Worm (Caenorhabditis elegans) whole organism, young adult: ENCODE data around the gene rgr-1.

Source experiments
- B0019.2 ChIP-seq: fragments of 200-800 bp; sonication (Bioruptor generic); conservative IDR thresholded peaks from 2 replicates; pipeline ENCODE4 v1.3.6; 2022; ENCODE audit warnings: missing genetic modification reagents, missing genetic modification characterization, missing compliant biosample characterization
- B0035.1 ChIP-seq: sonication (generic microtip); optimal IDR thresholded peaks from 2 replicates; lab custom pipeline; 2016; ENCODE audit warnings: missing genetic modification characterization, mild to moderate bottlenecking, missing compliant biosample characterization, missing genotype, missing genetic modification reagents
- B0336.3 ChIP-seq: fragments of 200-800 bp; sonication (Bioruptor generic); IDR thresholded peaks from 2 replicates; pipeline ENCODE4 v1.3.6; 2022; ENCODE audit warnings: missing genetic modification characterization, missing compliant biosample characterization
- C06A6.2 ChIP-seq: fragments of 200-800 bp; sonication (Bioruptor generic); conservative IDR thresholded peaks from 2 replicates; pipeline ENCODE4 v1.3.6; 2022; ENCODE audit warnings: missing genetic modification characterization, missing compliant biosample characterization
- F10E7.11 ChIP-seq: sonication (generic microtip); optimal IDR thresholded peaks from 2 replicates; lab custom pipeline; 2017; ENCODE audit warnings: mild to moderate bottlenecking, missing genetic modification characterization, moderate library complexity, missing compliant biosample characterization
- F23B12.7 ChIP-seq: sonication (generic microtip); optimal IDR thresholded peaks from 2 replicates; lab custom pipeline; 2017; ENCODE audit warnings: missing genetic modification characterization, mild to moderate bottlenecking, missing compliant biosample characterization, antibody characterized with exemption, moderate library complexity; ENCODE audit not compliant: insufficient read depth
- F33H1.4 ChIP-seq: fragments of 200-800 bp; sonication (Bioruptor generic); IDR thresholded peaks from 2 replicates; pipeline ENCODE4 v1.3.6; 2022; ENCODE audit warnings: missing genetic modification reagents, missing genetic modification characterization, missing compliant biosample characterization
- F55B11.4 ChIP-seq: sonication (generic microtip); optimal IDR thresholded peaks from 2 replicates; lab custom pipeline; 2016; ENCODE audit warnings: missing compliant biosample characterization, missing genetic modification characterization, borderline replicate concordance; ENCODE audit not compliant: insufficient read depth
- F57C9.4 ChIP-seq: sonication (generic microtip); optimal IDR thresholded peaks from 2 replicates; lab custom pipeline; 2017; ENCODE audit warnings: mild to moderate bottlenecking, missing genetic modification characterization, missing compliant biosample characterization
- Y53F4B.3 ChIP-seq: fragments of 200-800 bp; sonication (Bioruptor generic); IDR thresholded peaks from 2 replicates; pipeline ENCODE4 v1.3.6; 2022; ENCODE audit warnings: missing genetic modification reagents, missing genetic modification characterization, missing compliant biosample characterization
- Y56A3A.18 ChIP-seq: fragments of 200-800 bp; sonication (Bioruptor generic); IDR thresholded peaks from 2 replicates; pipeline ENCODE4 v1.3.6; 2022; ENCODE audit warnings: missing genetic modification reagents, missing genetic modification characterization, missing compliant biosample characterization
- Y79H2A.3 ChIP-seq: fragments of 200-800 bp; sonication (Bioruptor generic); conservative IDR thresholded peaks from 2 replicates; pipeline ENCODE4 v1.3.6; 2022; ENCODE audit warnings: missing genetic modification reagents, missing genetic modification characterization, missing compliant biosample characterization
- aptf-3 ChIP-seq: fragments of 200-800 bp; sonication (Bioruptor generic); IDR thresholded peaks from 2 replicates; pipeline ENCODE4 v1.3.6; 2022; ENCODE audit warnings: missing genetic modification characterization, missing compliant biosample characterization
- athp-1 ChIP-seq: sonication (generic microtip); optimal IDR thresholded peaks from 2 replicates; lab custom pipeline; 2017; ENCODE audit warnings: mild to moderate bottlenecking, missing genetic modification characterization, missing compliant biosample characterization
- attf-3 ChIP-seq: fragments of 200-800 bp; sonication (Bioruptor generic); conservative IDR thresholded peaks from 2 replicates; pipeline ENCODE4 v1.3.6; 2022; ENCODE audit warnings: missing genetic modification reagents, missing genetic modification characterization, missing compliant biosample characterization
- attf-6 ChIP-seq: fragments of 200-800 bp; sonication (Bioruptor generic); IDR thresholded peaks from 2 replicates; pipeline ENCODE4 v1.3.6; 2022; ENCODE audit warnings: missing genetic modification reagents, missing genetic modification characterization, missing compliant biosample characterization
- ccch-3 ChIP-seq: fragments of 200-800 bp; sonication (Bioruptor generic); optimal IDR thresholded peaks from 2 replicates; lab custom pipeline; 2018; ENCODE audit warnings: mild to moderate bottlenecking, missing genetic modification characterization, missing compliant biosample characterization
- cebp-1 ChIP-seq, 2 experiments: fragments of 200-800 bp in 1 of 2; sonication (Bioruptor generic) in 1 of 2; sonication (generic microtip) in 1 of 2; IDR thresholded peaks in 1 of 2; optimal IDR thresholded peaks in 1 of 2; 2 replicates each; pipeline versions ENCODE4 v1.3.6 to Lab custom; 2017 to 2022; ENCODE audit warnings: missing compliant biosample characterization in 2 of 2, missing genetic modification characterization in 2 of 2, mild to moderate bottlenecking in 1 of 2, missing genetic modification reagents in 1 of 2, moderate library complexity in 1 of 2
- ceh-79 ChIP-seq: sonication (generic microtip); optimal IDR thresholded peaks from 2 replicates; lab custom pipeline; 2017; ENCODE audit warnings: mild to moderate bottlenecking, missing genetic modification characterization, missing compliant biosample characterization
- ceh-91 ChIP-seq: fragments of 200-800 bp; sonication (Bioruptor generic); IDR thresholded peaks from 2 replicates; pipeline ENCODE4 v1.3.6; 2022; ENCODE audit warnings: missing genetic modification reagents, missing genetic modification characterization, missing compliant biosample characterization
- dpff-1 ChIP-seq: sonication (generic microtip); optimal IDR thresholded peaks from 2 replicates; lab custom pipeline; 2017; ENCODE audit warnings: mild to moderate bottlenecking, missing genetic modification characterization, missing compliant biosample characterization
- dpl-1 ChIP-seq: fragments of 150-350 bp; optimal IDR thresholded peaks from 2 replicates; lab custom pipeline; 2014; ENCODE audit warnings: missing biosample characterization, missing genetic modification reagents, missing genetic modification characterization
- efl-1 ChIP-seq: fragments of 150-350 bp; optimal IDR thresholded peaks from 2 replicates; lab custom pipeline; 2014; ENCODE audit warnings: missing biosample characterization, missing genetic modification reagents, missing genetic modification characterization
- egl-18 ChIP-seq: fragments of 200-800 bp; sonication (Bioruptor generic); IDR thresholded peaks from 2 replicates; pipeline ENCODE4 v1.3.6; 2022; ENCODE audit warnings: missing genetic modification reagents, missing genetic modification characterization, missing compliant biosample characterization
- ets-4 ChIP-seq: fragments of 200-800 bp; sonication (Bioruptor generic); optimal IDR thresholded peaks from 2 replicates; lab custom pipeline; 2018; ENCODE audit warnings: mild to moderate bottlenecking, missing genetic modification characterization, missing compliant biosample characterization
- hlh-12 ChIP-seq: sonication (generic microtip); optimal IDR thresholded peaks from 2 replicates; lab custom pipeline; 2016; ENCODE audit warnings: missing genetic modification characterization, missing compliant biosample characterization
- hlh-26 ChIP-seq: fragments of 200-800 bp; sonication (Bioruptor generic); conservative IDR thresholded peaks from 2 replicates; pipeline ENCODE4 v1.3.6; 2022; ENCODE audit warnings: missing genetic modification reagents, missing genetic modification characterization, missing compliant biosample characterization
- hmg-1.2 ChIP-seq: fragments of 200-800 bp; sonication (Bioruptor generic); IDR thresholded peaks from 2 replicates; pipeline ENCODE4 v1.3.6; 2022; ENCODE audit warnings: missing genetic modification reagents, missing genetic modification characterization, missing compliant biosample characterization
- hmg-20 ChIP-seq: fragments of 200-800 bp; sonication (Bioruptor generic); IDR thresholded peaks from 2 replicates; pipeline ENCODE4 v1.3.6; 2022; ENCODE audit warnings: missing genetic modification reagents, missing genetic modification characterization, missing compliant biosample characterization
- hrde-1 ChIP-seq: sonication (generic microtip); optimal IDR thresholded peaks from 2 replicates; lab custom pipeline; 2016; ENCODE audit warnings: missing genetic modification characterization, mild to moderate bottlenecking, missing compliant biosample characterization, moderate library complexity, missing genotype, missing genetic modification reagents, borderline replicate concordance
- hsf-1 ChIP-seq: fragments of 200-800 bp; sonication (Bioruptor generic); IDR thresholded peaks from 2 replicates; pipeline ENCODE4 v1.3.6; 2022; ENCODE audit warnings: missing genetic modification reagents, missing genetic modification characterization, missing compliant biosample characterization
- let-526 ChIP-seq: fragments of 200-800 bp; sonication (Bioruptor generic); IDR thresholded peaks from 2 replicates; pipeline ENCODE4 v1.3.6; 2022; ENCODE audit warnings: missing genetic modification reagents, missing genetic modification characterization, missing compliant biosample characterization
- lin-26 ChIP-seq: fragments of 200-800 bp; sonication (Bioruptor generic); IDR thresholded peaks from 2 replicates; pipeline ENCODE4 v1.3.6; 2022; ENCODE audit warnings: missing genetic modification reagents, missing genetic modification characterization, missing compliant biosample characterization
- lin-54 ChIP-seq: fragments of 200-800 bp; sonication (Bioruptor generic); optimal IDR thresholded peaks from 2 replicates; lab custom pipeline; 2018; ENCODE audit warnings: mild to moderate bottlenecking, missing genetic modification characterization, missing compliant biosample characterization
- lir-1 ChIP-seq: fragments of 200-800 bp; sonication (Bioruptor generic); conservative IDR thresholded peaks from 2 replicates; pipeline ENCODE4 v1.3.6; 2022; ENCODE audit warnings: missing genetic modification reagents, missing genetic modification characterization, missing compliant biosample characterization
- mes-4 ChIP-seq: sonication (generic microtip); optimal IDR thresholded peaks from 2 replicates; lab custom pipeline; 2016; ENCODE audit warnings: missing genotype, missing genetic modification characterization, missing compliant biosample characterization
- nfya-1 ChIP-seq: sonication (generic microtip); optimal IDR thresholded peaks from 2 replicates; lab custom pipeline; 2017; ENCODE audit warnings: antibody characterized with exemption, missing compliant biosample characterization, missing genetic modification characterization, borderline replicate concordance; ENCODE audit not compliant: insufficient read depth
- nhr-179 ChIP-seq: sonication (generic microtip); optimal IDR thresholded peaks from 2 replicates; lab custom pipeline; 2016; ENCODE audit warnings: mild to moderate bottlenecking, missing genetic modification characterization, missing compliant biosample characterization
- nhr-80 ChIP-seq: sonication (generic microtip); optimal IDR thresholded peaks from 2 replicates; lab custom pipeline; 2016; ENCODE audit warnings: missing genetic modification characterization, missing compliant biosample characterization
- nhr-90 ChIP-seq: sonication (generic microtip); optimal IDR thresholded peaks from 2 replicates; lab custom pipeline; 2016; ENCODE audit warnings: missing genotype, mild to moderate bottlenecking, missing genetic modification characterization, missing compliant biosample characterization
- repo-1 ChIP-seq: sonication (generic microtip); optimal IDR thresholded peaks from 2 replicates; lab custom pipeline; 2017; ENCODE audit warnings: mild to moderate bottlenecking, missing genetic modification characterization, missing compliant biosample characterization
- rpc-1 ChIP-seq, 2 experiments: fragments of 150-350 bp in 1 of 2; sonication (generic microtip) in 1 of 2; optimal IDR thresholded peaks; 2 replicates each; lab custom pipeline; 2014 to 2018; ENCODE audit warnings: missing biosample characterization in 1 of 2, missing genetic modification characterization in 1 of 2, missing genetic modification reagents in 1 of 2, missing genotype in 1 of 2
- snpc-4 ChIP-seq, 5 experiments: fragments of 150-350 bp in 1 of 5; sonication (generic microtip) in 4 of 5; optimal IDR thresholded peaks; 2 replicates each; lab custom pipeline; 2014 to 2018; ENCODE audit warnings: missing genetic modification characterization in 5 of 5, missing biosample characterization in 3 of 5, antibody characterized with exemption in 2 of 5, mild to moderate bottlenecking in 2 of 5, missing compliant biosample characterization in 2 of 5, missing genotype in 2 of 5, moderate library complexity in 2 of 5, missing genetic modification reagents in 1 of 5
- tbp1 ChIP-seq: fragments of 200-800 bp; sonication (Bioruptor generic); optimal IDR thresholded peaks from 2 replicates; lab custom pipeline; 2018; ENCODE audit warnings: mild to moderate bottlenecking, missing genetic modification characterization, missing compliant biosample characterization
- ztf-18 ChIP-seq: sonication (generic microtip); optimal IDR thresholded peaks from 2 replicates; lab custom pipeline; 2016; ENCODE audit warnings: missing genotype, mild to moderate bottlenecking, missing genetic modification characterization, missing compliant biosample characterization
- ztf-26 ChIP-seq: sonication (generic microtip); optimal IDR thresholded peaks from 2 replicates; lab custom pipeline; 2017; ENCODE audit warnings: missing genetic modification characterization, missing compliant biosample characterization
- ztf-6 ChIP-seq: fragments of 200-800 bp; sonication (Bioruptor generic); IDR thresholded peaks from 2 replicates; pipeline ENCODE4 v1.3.6; 2022; ENCODE audit warnings: missing genetic modification reagents, missing genetic modification characterization, missing compliant biosample characterization

Gene rgr-1

ce11 chrIII:9406600-9406999 is 13.1 kb downstream of the rgr-1 start, which contains the start of gene T26G10.1:
T26G10.1 (minus strand) TSS chrIII:9406641.
- no peak for TF ChIP-seq B0035.1 (tag; lab: Kevin White, UChicago)
- TF ChIP-seq ets-4 (GFP tag; lab: Kevin White, UChicago), result no peak
- no peak for TF ChIP-seq Y79H2A.3 (GFP tag; lab: Robert Waterston, UW)
- TF ChIP-seq F57C9.4 (tag; lab: Kevin White, UChicago), result no peak
- TF ChIP-seq lin-26, result no peak
- peak; percentile 22 for TF ChIP-seq nhr-80 (tag; lab: Kevin White, UChicago)
- no peak for TF ChIP-seq hlh-12 (tag; lab: Kevin White, UChicago)
- no peak for TF ChIP-seq dpl-1 (GFP tag; lab: Kevin White, UChicago)
- TF ChIP-seq ccch-3 (GFP tag; lab: Kevin White, UChicago), result no peak
- TF ChIP-seq cebp-1 (GFP tag; IDR thresholded peaks at IDR 0.05; lab: Robert Waterston, UW), result peak; percentile 44; the same call in 1 of the 2 replicates
- peak; percentile 66 for TF ChIP-seq cebp-1 (tag; optimal IDR thresholded peaks at IDR 0.05; lab: Kevin White, UChicago)
- no peak for TF ChIP-seq nfya-1
- no peak for TF ChIP-seq ztf-26 (tag; lab: Kevin White, UChicago)
- no peak for TF ChIP-seq B0336.3
- no peak for TF ChIP-seq nhr-179 (tag; lab: Kevin White, UChicago)
- peak; percentile 89 for TF ChIP-seq B0019.2 (GFP tag; lab: Robert Waterston, UW)
- peak; percentile 20 for TF ChIP-seq athp-1
- TF ChIP-seq tbp1 (GFP tag; lab: Kevin White, UChicago), result peak; percentile 55
- TF ChIP-seq ceh-79 (tag; lab: Kevin White, UChicago), result no peak
- peak; percentile 83 for TF ChIP-seq ceh-91 (GFP tag; lab: Robert Waterston, UW)
- no peak for TF ChIP-seq rpc-1 (optimal IDR thresholded peaks at IDR 0.05; lab: Kevin White, UChicago)
- TF ChIP-seq rpc-1 (tag; optimal IDR thresholded peaks at IDR 0.05; lab: Kevin White, UChicago), result no peak
- TF ChIP-seq lir-1, result peak; percentile 55
- TF ChIP-seq F10E7.11, result no peak
- TF ChIP-seq hlh-26, result no peak
- no peak for TF ChIP-seq nhr-90
- no peak for TF ChIP-seq F55B11.4
- peak; percentile 32; the same call in 1 of the 2 replicates for TF ChIP-seq Y56A3A.18
- no peak for TF ChIP-seq snpc-4 (GFP tag; optimal IDR thresholded peaks at IDR 0.05; lab: Kevin White, UChicago)
- TF ChIP-seq snpc-4 (tag; optimal IDR thresholded peaks at IDR 0.05; lab: Kevin White, UChicago), result peak in 3 of 4 experiments; percentile 25 to 85 (median 72)
- no peak for TF ChIP-seq ztf-6 (GFP tag; lab: Robert Waterston, UW)
- no peak for TF ChIP-seq let-526 (GFP tag; lab: Robert Waterston, UW)
- peak; percentile 38 for TF ChIP-seq ztf-18
- TF ChIP-seq dpff-1 (tag; lab: Kevin White, UChicago), result no peak
- peak; percentile 68 for TF ChIP-seq hsf-1
- no peak for TF ChIP-seq attf-6 (GFP tag; lab: Robert Waterston, UW)
- TF ChIP-seq F23B12.7 (tag; lab: Kevin White, UChicago), result no peak
- no peak for TF ChIP-seq mes-4 (tag; lab: Kevin White, UChicago)
- TF ChIP-seq hrde-1 (tag; lab: Kevin White, UChicago), result peak; percentile 11
- peak; percentile 24 for TF ChIP-seq efl-1 (GFP tag; lab: Kevin White, UChicago)
- TF ChIP-seq C06A6.2, result no peak
- TF ChIP-seq egl-18 (GFP tag; lab: Robert Waterston, UW), result no peak
- peak; percentile 73 for TF ChIP-seq attf-3 (GFP tag; lab: Robert Waterston, UW)
- TF ChIP-seq hmg-1.2, result peak; percentile 65
- TF ChIP-seq aptf-3 (GFP tag; lab: Robert Waterston, UW), result no peak
- TF ChIP-seq repo-1 (tag; lab: Kevin White, UChicago), result no peak
- TF ChIP-seq Y53F4B.3 (GFP tag; lab: Robert Waterston, UW), result no peak
- no peak for TF ChIP-seq hmg-20
- TF ChIP-seq F33H1.4 (GFP tag; lab: Robert Waterston, UW), result peak; percentile 65
- peak; percentile 60 for TF ChIP-seq lin-54 (GFP tag; lab: Kevin White, UChicago)
